Worm (Caenorhabditis elegans): Measurements from ENCODE around the gene sra-39.

- TF ChIP-seq mbf-1 (tag; optimal IDR thresholded peaks at IDR 0.05) (no peak), ztf-4 (tag; optimal IDR thresholded peaks at IDR 0.05) (no peak), zag-1 (tag; optimal IDR thresholded peaks at IDR 0.05) (no peak), snpc-4 (tag; optimal IDR thresholded peaks at IDR 0.05) (no peak)
Measured at ce11 chrX:13876860-13877259, 26.4 kb downstream of the sra-39 start.
